Fruit fly (Drosophila melanogaster) whole organism, prepupa: ENCODE data around the gene CG16762.

Source experiments
- CG11902 ChIP-seq: fragments of 200-800 bp; sonication (Bioruptor generic); optimal IDR thresholded peaks from 3 replicates; lab custom pipeline; 2016; ENCODE audit warnings: missing biosample characterization, missing genetic modification characterization
- CG34406 ChIP-seq: fragments of 200-800 bp; sonication (Bioruptor generic); optimal IDR thresholded peaks from 3 replicates; lab custom pipeline; 2016; ENCODE audit warnings: missing biosample characterization, missing genetic modification characterization
- Lpt ChIP-seq: fragments of 200-800 bp; sonication (Bioruptor generic); optimal IDR thresholded peaks from 3 replicates; lab custom pipeline; 2016; ENCODE audit warnings: missing biosample characterization, missing genetic modification characterization
- OdsH ChIP-seq: fragments of 200-800 bp; sonication (Bioruptor generic); optimal IDR thresholded peaks from 3 replicates; lab custom pipeline; 2016; ENCODE audit warnings: missing biosample characterization, missing genetic modification characterization
- Sox14 ChIP-seq: fragments of 200-800 bp; sonication (Bioruptor generic); optimal IDR thresholded peaks from 3 replicates; lab custom pipeline; 2016; ENCODE audit warnings: missing biosample characterization, missing genetic modification characterization

- TF ChIP-seq CG34406 (GFP tag; lab: Kevin White, UChicago) (no peak), Lpt (no peak), OdsH (GFP tag; lab: Kevin White, UChicago) (no peak), CG11902 (GFP tag; lab: Kevin White, UChicago) (no peak), Sox14 (no peak)
These were observed 49.7 kb downstream of the CG16762 start for dm6 chr3L:2425687-2426086.
